Worm (Caenorhabditis elegans): Measurements from ENCODE around the gene ceh-10.

- TF ChIP-seq unc-42 (tag; optimal IDR thresholded peaks at IDR 0.05) (no peak), hlh-30 (tag; optimal IDR thresholded peaks at IDR 0.05; ENCODE audit: insufficient read depth) (no peak), unc-55 (GFP tag; optimal IDR thresholded peaks at IDR 0.05) (no peak), tbx-2 (tag; optimal IDR thresholded peaks at IDR 0.05) (no peak), ceh-9 (tag; optimal IDR thresholded peaks at IDR 0.05) (no peak), pag-3 (tag; optimal IDR thresholded peaks at IDR 0.05; ENCODE audit: borderline replicate concordance) (no peak), ceh-24 (tag; optimal IDR thresholded peaks at IDR 0.05) (no peak), F13H6.1 (tag; optimal IDR thresholded peaks at IDR 0.05) (no peak)
Measured at ce11 chrIII:5758519-5759099, 40.2 kb upstream of the ceh-10 start.

Measured in whole organism, late embryonic.